Fruit fly (Drosophila melanogaster): ENCODE results near the gene Pop2.
A peak's percentile ranks its signal among the peaks of the same experiment; 100 is the strongest.

Pop2 gene

dm6 chr3L:12037449-12038163 lies 34.9 kb upstream of the Pop2 start:
- TF ChIP-seq Dif (GFP tag; optimal IDR thresholded peaks at IDR 0.05; ENCODE audit: partially characterized antibody) (no peak), sv (GFP tag; optimal IDR thresholded peaks at IDR 0.05) (peak; percentile 14), dmrt93B (GFP tag; optimal IDR thresholded peaks at IDR 0.05) (no peak), fru (GFP tag; optimal IDR thresholded peaks at IDR 0.05) (no peak)

dm6 chr3L:12036658-12037057 lies 33.9 kb upstream of the Pop2 start:
- no peak for TF ChIP-seq Jra (GFP tag; optimal IDR thresholded peaks at IDR 0.05)
- TF ChIP-seq h (GFP tag; optimal IDR thresholded peaks at IDR 0.05) = no peak
- TF ChIP-seq dmrt93B (GFP tag; optimal IDR thresholded peaks at IDR 0.05) = no peak
- TF ChIP-seq tai (GFP tag; optimal IDR thresholded peaks at IDR 0.05) = no peak
- TF ChIP-seq GATAd (GFP tag; optimal IDR thresholded peaks at IDR 0.05) = no peak
- TF ChIP-seq Dfd (GFP tag; optimal IDR thresholded peaks at IDR 0.05) = no peak
- no peak for TF ChIP-seq Abd-B (GFP tag; optimal IDR thresholded peaks at IDR 0.05)
- no peak for TF ChIP-seq OdsH (GFP tag; optimal IDR thresholded peaks at IDR 0.05)
- TF ChIP-seq Hnf4 (GFP tag; optimal IDR thresholded peaks at IDR 0.05) = no peak
- TF ChIP-seq Rel (GFP tag; optimal IDR thresholded peaks at IDR 0.05) = no peak
- TF ChIP-seq Rel (tag; optimal IDR thresholded peaks at IDR 0.05) = no peak
- TF ChIP-seq lola (GFP tag; optimal IDR thresholded peaks at IDR 0.05) = no peak
- no peak for TF ChIP-seq ey (GFP tag; optimal IDR thresholded peaks at IDR 0.05)
- TF ChIP-seq CG9705 (GFP tag; optimal IDR thresholded peaks at IDR 0.05) = no peak
- no peak for TF ChIP-seq Sp1 (GFP tag; optimal IDR thresholded peaks at IDR 0.05)
- TF ChIP-seq Hr78 (GFP tag; optimal IDR thresholded peaks at IDR 0.05) = no peak

- TF ChIP-seq Rel (GFP tag; optimal IDR thresholded peaks at IDR 0.05) (no peak), Rel (tag; optimal IDR thresholded peaks at IDR 0.05) (no peak), CG9705 (GFP tag; optimal IDR thresholded peaks at IDR 0.05) (no peak), sv (GFP tag; optimal IDR thresholded peaks at IDR 0.05) (no peak), OdsH (GFP tag; optimal IDR thresholded peaks at IDR 0.05) (no peak), br (GFP tag; optimal IDR thresholded peaks at IDR 0.05) (no peak), Mio (GFP tag; optimal IDR thresholded peaks at IDR 0.05) (no peak), Myc (optimal IDR thresholded peaks at IDR 0.05) (no peak)
These were observed 29.5 kb upstream of the Pop2 start, which contains the start of gene CG43993 for dm6 chr3L:12032257-12032656. Gene CG43993 (plus strand): TSS chr3L:12032557.

dm6 chr3L:12030521-12030920 lies 27.8 kb upstream of the Pop2 start:
- TF ChIP-seq HLH106 (tag; optimal IDR thresholded peaks at IDR 0.05) = peak; percentile 16
- no peak for TF ChIP-seq dsf (GFP tag; optimal IDR thresholded peaks at IDR 0.05; ENCODE audit: borderline replicate concordance)
- TF ChIP-seq Hr78 (GFP tag; optimal IDR thresholded peaks at IDR 0.05) = no peak
- peak; percentile 13 for TF ChIP-seq pan (optimal IDR thresholded peaks at IDR 0.05)
- TF ChIP-seq OdsH (GFP tag; optimal IDR thresholded peaks at IDR 0.05) = peak; percentile 29
- TF ChIP-seq woc (GFP tag; optimal IDR thresholded peaks at IDR 0.05) = peak; percentile 49
- TF ChIP-seq lola (GFP tag; optimal IDR thresholded peaks at IDR 0.05) = no peak
- peak; percentile 15 for TF ChIP-seq fru (GFP tag; optimal IDR thresholded peaks at IDR 0.05)
- TF ChIP-seq h (GFP tag; optimal IDR thresholded peaks at IDR 0.05) = peak; percentile 59
- TF ChIP-seq sv (GFP tag; optimal IDR thresholded peaks at IDR 0.05) = no peak
- peak; percentile 28 for TF ChIP-seq ey (GFP tag; optimal IDR thresholded peaks at IDR 0.05)
- TF ChIP-seq dmrt93B (GFP tag; optimal IDR thresholded peaks at IDR 0.05) = peak; percentile 7

- no peak for TF ChIP-seq N (GFP tag; optimal IDR thresholded peaks at IDR 0.05)
- TF ChIP-seq psq (GFP tag; optimal IDR thresholded peaks at IDR 0.05) = no peak
These were observed 25.9 kb upstream of the Pop2 start for dm6 chr3L:12028534-12029029.

- TF ChIP-seq brk (GFP tag; optimal IDR thresholded peaks at IDR 0.05) = no peak
- no peak for TF ChIP-seq br (GFP tag; optimal IDR thresholded peaks at IDR 0.05)
- TF ChIP-seq CG9705 (GFP tag; optimal IDR thresholded peaks at IDR 0.05) = no peak
- TF ChIP-seq CrebA (GFP tag; optimal IDR thresholded peaks at IDR 0.05; ENCODE audit: borderline replicate concordance) = no peak
- no peak for TF ChIP-seq OdsH (GFP tag; optimal IDR thresholded peaks at IDR 0.05)
- TF ChIP-seq CG32264 (GFP tag; optimal IDR thresholded peaks at IDR 0.05) = no peak
These were observed 25.2 kb upstream of the Pop2 start for dm6 chr3L:12027929-12028328.

Measured in whole organism, wandering third instar larva.